Fruit fly (Drosophila melanogaster): ENCODE measurements around the gene Rbp1.

Gene Rbp1

DNA sequence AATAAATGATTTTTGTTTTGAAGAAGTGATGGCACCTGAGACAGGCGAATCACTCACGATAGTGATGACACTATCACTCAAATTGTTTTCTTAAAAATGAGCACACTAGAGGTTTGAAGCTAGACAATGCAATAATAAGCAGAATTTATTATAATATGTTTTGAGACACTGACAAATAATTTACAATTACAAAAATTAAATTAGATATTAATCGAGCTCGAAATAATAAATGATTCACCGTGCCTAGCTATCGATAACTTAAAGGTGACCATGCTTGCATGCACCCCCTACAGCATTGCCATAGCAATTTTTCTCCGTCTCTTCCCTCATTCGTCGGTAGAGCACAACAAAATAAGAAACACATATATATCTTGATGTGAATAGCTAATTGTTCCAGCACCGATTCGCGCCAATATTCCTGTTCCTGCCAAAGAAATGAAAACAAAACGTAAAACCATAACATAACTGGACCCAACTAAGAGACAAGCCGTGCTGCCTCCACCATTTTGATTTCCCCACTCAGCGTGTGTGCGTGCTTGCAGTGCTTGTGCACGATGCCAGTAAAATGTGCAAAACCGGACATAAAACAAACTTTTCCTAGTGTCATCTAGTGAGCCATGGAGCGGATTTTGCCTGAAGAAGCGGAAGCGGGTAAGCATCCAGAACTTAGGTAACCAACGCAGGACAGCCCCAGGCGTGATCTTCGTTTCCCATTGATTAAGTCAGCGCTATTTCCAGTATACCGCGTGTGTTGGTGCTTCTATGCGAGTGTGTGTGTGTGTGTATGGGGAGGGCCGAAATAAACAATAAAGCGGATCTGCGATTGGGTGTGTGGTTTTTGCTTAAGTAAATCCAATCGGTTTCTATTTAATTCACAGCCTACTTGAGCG is 23.0 kb upstream of the Rbp1 start, which contains the start of the genes MED7 and Cap-H2 (continued):
- TF ChIP-seq CG32006 (GFP tag; optimal IDR thresholded peaks at IDR 0.05) (no peak), CG15336 (GFP tag; IDR thresholded peaks at IDR 0.05) (no peak), Lpt (GFP tag; optimal IDR thresholded peaks at IDR 0.05) (peak; percentile 59), fkh (GFP tag; optimal IDR thresholded peaks at IDR 0.05) (no peak), esn (GFP tag; optimal IDR thresholded peaks at IDR 0.05) (peak; percentile 80), salr (GFP tag; optimal IDR thresholded peaks at IDR 0.05) (no peak), CG6163 (GFP tag; IDR thresholded peaks at IDR 0.05) (peak; percentile 73), CG6276 (GFP tag; optimal IDR thresholded peaks at IDR 0.05) (no peak), CG10669 (GFP tag; optimal IDR thresholded peaks at IDR 0.05) (no peak)

DNA sequence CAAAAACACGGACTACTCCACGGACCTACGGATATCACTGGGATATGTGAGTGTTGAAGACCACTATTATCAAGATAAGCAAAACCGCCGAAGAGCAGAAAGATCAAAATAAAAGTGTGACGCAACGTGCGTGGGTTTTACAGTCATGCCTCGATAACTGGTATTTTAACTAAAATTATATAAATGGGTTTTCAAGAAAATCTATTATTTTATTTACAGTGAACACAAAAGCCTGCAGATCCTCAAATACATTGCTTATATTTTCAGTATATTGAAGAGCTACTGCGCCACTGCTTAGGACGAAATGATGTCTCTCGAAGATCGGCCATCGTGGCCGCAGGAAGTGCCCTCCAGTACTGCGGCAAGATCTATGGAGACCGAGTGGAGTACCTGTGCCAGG is 22.2 kb upstream of the Rbp1 start:
- TF ChIP-seq dsx (GFP tag; optimal IDR thresholded peaks at IDR 0.05; ENCODE audit: poor library complexity, severe bottlenecking) (no peak), Ets96B (tag; optimal IDR thresholded peaks at IDR 0.05) (no peak), CG31627 (GFP tag; optimal IDR thresholded peaks at IDR 0.05) (peak; percentile 26), Smox (GFP tag; optimal IDR thresholded peaks at IDR 0.05) (peak; percentile 5), cyc (GFP tag; optimal IDR thresholded peaks at IDR 0.05) (no peak), CG6808 (GFP tag; optimal IDR thresholded peaks at IDR 0.05) (no peak), CG7368 (GFP tag; optimal IDR thresholded peaks at IDR 0.05) (no peak), acj6 (GFP tag; optimal IDR thresholded peaks at IDR 0.05) (no peak), CG11294 (GFP tag; IDR thresholded peaks at IDR 0.05) (0 out of 2 replicates have a peak, but pooled peaks have one; percentile 14), esn (GFP tag; optimal IDR thresholded peaks at IDR 0.05) (peak; percentile 20), CG32006 (GFP tag; optimal IDR thresholded peaks at IDR 0.05) (no peak)

dm6 chr3R:10767526-10767925 is 16.7 kb upstream of the Rbp1 start, which contains the start of gene TfIIFbeta:
TSS of gene TfIIFbeta (minus strand) at chr3R:10767804.
- TF ChIP-seq CG8119 (GFP tag; IDR thresholded peaks at IDR 0.05) = no peak
- TF ChIP-seq topi (GFP tag; optimal IDR thresholded peaks at IDR 0.05) = no peak
- no peak for TF ChIP-seq CG7368 (GFP tag; optimal IDR thresholded peaks at IDR 0.05)
- TF ChIP-seq CG6163 (GFP tag; IDR thresholded peaks at IDR 0.05) = no peak
- TF ChIP-seq CG6808 (GFP tag; optimal IDR thresholded peaks at IDR 0.05) = no peak
- TF ChIP-seq cyc (GFP tag; optimal IDR thresholded peaks at IDR 0.05) = no peak
- TF ChIP-seq CG6792 (GFP tag; optimal IDR thresholded peaks at IDR 0.05) = no peak
- TF ChIP-seq pdm3 (GFP tag; optimal IDR thresholded peaks at IDR 0.05) = no peak
- TF ChIP-seq CG11902 (GFP tag; optimal IDR thresholded peaks at IDR 0.05) = no peak

dm6 chr3R:10775246-10775645 is 8.9 kb upstream of the Rbp1 start:
- TF ChIP-seq Hr39 (GFP tag; optimal IDR thresholded peaks at IDR 0.05) (peak; percentile 21), fd59A (GFP tag; optimal IDR thresholded peaks at IDR 0.05) (no peak), CG11902 (GFP tag; optimal IDR thresholded peaks at IDR 0.05) (no peak), CG11294 (GFP tag; IDR thresholded peaks at IDR 0.05) (peak; percentile 42; the same call in 1 of the 2 replicates), Hr4 (GFP tag; optimal IDR thresholded peaks at IDR 0.05) (peak; percentile 36), Eip75B (GFP tag; optimal IDR thresholded peaks at IDR 0.05) (peak; percentile 52), acj6 (GFP tag; optimal IDR thresholded peaks at IDR 0.05) (peak; percentile 26), CG15336 (GFP tag; IDR thresholded peaks at IDR 0.05) (peak; percentile 67), pdm3 (GFP tag; optimal IDR thresholded peaks at IDR 0.05) (peak; percentile 40), Lpt (GFP tag; optimal IDR thresholded peaks at IDR 0.05) (peak; percentile 9), CG6792 (GFP tag; optimal IDR thresholded peaks at IDR 0.05) (peak; percentile 2), topi (GFP tag; optimal IDR thresholded peaks at IDR 0.05) (no peak), CG31627 (GFP tag; optimal IDR thresholded peaks at IDR 0.05) (peak; percentile 41), Sox14 (GFP tag; optimal IDR thresholded peaks at IDR 0.05) (peak; percentile 34), vri (GFP tag; optimal IDR thresholded peaks at IDR 0.05) (no peak), achi (GFP tag; optimal IDR thresholded peaks at IDR 0.05) (no peak), cyc (GFP tag; optimal IDR thresholded peaks at IDR 0.05) (peak; percentile 26), CG8119 (GFP tag; IDR thresholded peaks at IDR 0.05) (peak; percentile 56; the same call in 2 of the 3 replicates), CG11762 (GFP tag; optimal IDR thresholded peaks at IDR 0.05; ENCODE audit: insufficient read depth) (peak; percentile 23), lz (GFP tag; optimal IDR thresholded peaks at IDR 0.05) (peak; percentile 12)

Measured in whole organism, prepupa.